Worm (Caenorhabditis elegans): ENCODE data around the gene F44G4.6.

Gene F44G4.6

DNA sequence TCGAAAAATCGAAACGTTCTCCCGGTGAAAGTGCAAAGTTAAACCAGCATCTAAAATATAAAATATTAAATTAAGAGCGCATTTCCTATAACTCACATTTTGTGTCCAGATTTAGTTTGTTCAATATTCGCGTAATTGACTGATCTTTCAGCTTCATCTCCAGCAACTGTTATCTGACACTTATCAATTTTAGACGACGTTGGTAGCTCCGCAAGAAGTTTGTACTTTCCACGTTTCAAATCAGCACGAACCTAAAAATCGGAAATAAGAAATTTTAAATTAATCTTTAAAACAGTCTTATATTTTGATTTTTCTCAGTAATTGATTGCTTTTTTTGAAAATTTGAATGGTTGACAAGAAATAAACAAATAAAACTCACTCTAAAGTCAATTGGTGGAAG lies 16.0 kb upstream of the F44G4.6 start:
- TF ChIP-seq nhr-77 (tag; optimal IDR thresholded peaks at IDR 0.05) (no peak), unc-62 (GFP tag; optimal IDR thresholded peaks at IDR 0.05 in 1 of 2) (peak in 1 of 2 experiments; percentile 91), unc-62 (tag; optimal IDR thresholded peaks at IDR 0.05) (no peak)

DNA sequence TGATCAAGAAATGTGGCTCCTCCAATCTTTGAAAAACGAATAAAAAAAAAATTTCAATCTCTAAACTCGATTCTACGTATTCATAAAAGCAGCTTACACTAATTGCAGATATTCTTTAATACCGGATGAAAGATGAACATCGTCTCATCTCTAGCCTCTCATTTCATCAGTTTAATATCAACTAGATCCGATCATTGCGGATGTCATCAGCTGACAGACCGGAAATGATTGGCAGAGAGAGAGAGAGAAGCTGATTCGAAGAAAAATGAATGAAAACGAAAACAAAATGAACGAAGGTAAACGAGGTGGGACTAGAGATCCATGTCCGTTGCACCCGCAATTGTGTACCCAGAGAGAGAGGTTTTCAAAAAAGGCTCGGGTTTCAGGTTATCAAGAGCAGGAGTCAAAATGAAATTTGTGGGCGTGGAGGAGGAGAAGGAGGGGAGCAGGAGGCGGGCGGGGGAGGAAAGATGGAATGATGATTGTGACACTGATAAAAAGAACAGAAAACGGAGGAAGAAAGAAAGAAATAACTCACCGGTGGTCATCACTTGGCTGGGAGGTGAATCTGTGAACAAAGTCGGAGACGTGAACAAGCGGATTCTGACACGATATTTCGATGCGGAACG lies 13.4 kb upstream of the F44G4.6 start:
- TF ChIP-seq hlh-30 (tag; optimal IDR thresholded peaks at IDR 0.05; ENCODE audit: insufficient read depth) (peak; percentile 12), spr-3 (GFP tag; optimal IDR thresholded peaks at IDR 0.05) (no peak), dmd-6 (GFP tag; IDR thresholded peaks at IDR 0.05) (0 out of 2 replicates have a peak, but pooled peaks have one; percentile 20), aha-1 (tag) (peak; percentile 59), pqm-1 (tag; optimal IDR thresholded peaks at IDR 0.05) (peak; percentile 10)

DNA sequence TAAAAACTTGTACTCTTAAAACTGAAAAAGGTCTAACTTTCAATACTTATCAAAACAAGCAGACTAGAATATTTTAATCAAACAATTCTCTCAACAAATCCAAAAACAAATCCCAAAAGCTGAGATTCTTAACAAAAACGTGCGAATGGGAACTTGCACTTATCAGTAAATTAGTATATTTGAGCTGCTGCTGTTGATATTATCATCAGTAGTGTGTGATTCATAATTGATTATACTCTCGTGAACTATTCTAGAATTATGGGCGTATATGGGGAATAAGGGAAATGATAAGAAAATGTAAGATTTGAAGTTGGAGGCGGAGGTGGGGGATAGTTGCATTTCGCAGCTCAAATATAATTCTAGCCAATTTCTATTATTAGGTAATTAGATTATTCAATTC lies 12.6 kb upstream of the F44G4.6 start:
- TF ChIP-seq sdz-12 (GFP tag; optimal IDR thresholded peaks at IDR 0.05) (no peak), nhr-102 (tag; optimal IDR thresholded peaks at IDR 0.05) (no peak), Y48G9A.11 (GFP tag; IDR thresholded peaks at IDR 0.05) (no peak)

DNA sequence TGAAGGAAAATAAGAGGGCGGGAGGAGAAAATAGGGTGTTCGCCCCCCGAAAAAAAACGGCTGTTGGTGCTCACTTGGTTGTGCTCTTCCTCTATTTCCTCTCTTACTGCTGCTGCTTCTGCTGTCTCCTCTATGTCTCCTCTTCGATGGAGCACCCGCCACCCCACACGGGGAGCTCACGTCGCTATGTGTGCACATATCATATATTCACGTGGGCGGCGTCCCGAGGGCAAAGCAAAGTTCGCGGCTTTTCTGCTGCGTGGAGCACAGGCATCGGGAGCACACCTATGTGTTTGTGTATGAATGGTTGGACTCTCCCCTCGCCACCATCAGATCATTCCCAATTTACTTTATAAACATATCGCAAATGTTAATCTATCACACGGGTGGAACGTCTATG lies 11.7 kb upstream of the F44G4.6 start:
- TF ChIP-seq daf-19 (GFP tag; conservative IDR thresholded peaks at IDR 0.05) (no peak), tag-97 (GFP tag; IDR thresholded peaks at IDR 0.05) (no peak), madf-5 (GFP tag; IDR thresholded peaks at IDR 0.05) (no peak), vab-7 (GFP tag; IDR thresholded peaks at IDR 0.05) (no peak), hlh-30 (tag; optimal IDR thresholded peaks at IDR 0.05; ENCODE audit: insufficient read depth) (peak; percentile 94), saeg-2 (GFP tag; IDR thresholded peaks at IDR 0.05) (no peak), rbr-2 (tag; optimal IDR thresholded peaks at IDR 0.05) (no peak), unc-39 (tag; optimal IDR thresholded peaks at IDR 0.05) (no peak), Y75B8A.6 (GFP tag; IDR thresholded peaks at IDR 0.05) (no peak), mxl-3 (GFP tag; optimal IDR thresholded peaks at IDR 0.05) (peak; percentile 65), skn-1 (tag; optimal IDR thresholded peaks at IDR 0.05) (no peak), F49E8.2 (tag; optimal IDR thresholded peaks at IDR 0.05; ENCODE audit: borderline replicate concordance) (no peak), hlh-11 (tag; optimal IDR thresholded peaks at IDR 0.05) (peak; percentile 63), egl-43 (GFP tag; IDR thresholded peaks at IDR 0.05) (no peak), jun-1 (tag; optimal IDR thresholded peaks at IDR 0.05) (no peak), dve-1 (tag; optimal IDR thresholded peaks at IDR 0.05; ENCODE audit: insufficient read depth) (no peak), hif-1 (tag; optimal IDR thresholded peaks at IDR 0.05) (peak in 1 of 2 experiments; percentile 28), dmd-9 (GFP tag; IDR thresholded peaks at IDR 0.05) (0 out of 2 replicates have a peak, but pooled peaks have one; percentile 19), nhr-42 (GFP tag; IDR thresholded peaks at IDR 0.05) (no peak), nhr-28 (tag; optimal IDR thresholded peaks at IDR 0.05) (no peak), zfp-3 (GFP tag; conservative IDR thresholded peaks at IDR 0.05) (no peak), mes-2 (tag; optimal IDR thresholded peaks at IDR 0.05; ENCODE audit: poor library complexity, severe bottlenecking) (peak; percentile 21), nhr-102 (tag; optimal IDR thresholded peaks at IDR 0.05) (no peak), duxl-1 (tag; optimal IDR thresholded peaks at IDR 0.05; ENCODE audit: poor library complexity) (no peak), gei-8 (GFP tag; optimal IDR thresholded peaks at IDR 0.05) (no peak), snpc-1.2 (GFP tag; IDR thresholded peaks at IDR 0.05) (no peak), nhr-10 (tag; optimal IDR thresholded peaks at IDR 0.05) (no peak), F37D6.2 (tag; optimal IDR thresholded peaks at IDR 0.05) (no peak), ceh-32 (tag; optimal IDR thresholded peaks at IDR 0.05; ENCODE audit: poor library complexity) (no peak), nhr-237 (tag; optimal IDR thresholded peaks at IDR 0.05) (no peak), ctbp-1 (GFP tag; IDR thresholded peaks at IDR 0.05) (0 out of 2 replicates have a peak, but pooled peaks have one; percentile 20), daf-8 (GFP tag; IDR thresholded peaks at IDR 0.05) (no peak), dmd-6 (GFP tag; IDR thresholded peaks at IDR 0.05) (peak; percentile 34), spr-1 (tag; optimal IDR thresholded peaks at IDR 0.05) (no peak), mdt-29 (GFP tag; IDR thresholded peaks at IDR 0.05) (no peak), fkh-10 (GFP tag; optimal IDR thresholded peaks at IDR 0.05) (no peak), ceh-82 (tag; optimal IDR thresholded peaks at IDR 0.05) (no peak)
